Worm (Caenorhabditis elegans) whole organism, L4/young adult: ENCODE results near the gene Y41E3.6.

Source experiments
- dao-5 ChIP-seq: sonication (generic microtip); optimal IDR thresholded peaks from 2 replicates; lab custom pipeline; 2016; ENCODE audit warnings: missing genotype, missing genetic modification characterization, moderate library complexity, missing compliant biosample characterization
- him-1 ChIP-seq: sonication (generic microtip); optimal IDR thresholded peaks from 2 replicates; lab custom pipeline; 2016; ENCODE audit warnings: missing genotype, missing genetic modification reagents, missing genetic modification characterization, missing compliant biosample characterization

ce11 chrIV:15028386-15028785, 21.8 kb downstream of the Y41E3.6 start:
- no peak for TF ChIP-seq dao-5 (tag; lab: Kevin White, UChicago)
- no peak for TF ChIP-seq him-1
